Worm (Caenorhabditis elegans): ENCODE results near the gene nhr-47.

DNA sequence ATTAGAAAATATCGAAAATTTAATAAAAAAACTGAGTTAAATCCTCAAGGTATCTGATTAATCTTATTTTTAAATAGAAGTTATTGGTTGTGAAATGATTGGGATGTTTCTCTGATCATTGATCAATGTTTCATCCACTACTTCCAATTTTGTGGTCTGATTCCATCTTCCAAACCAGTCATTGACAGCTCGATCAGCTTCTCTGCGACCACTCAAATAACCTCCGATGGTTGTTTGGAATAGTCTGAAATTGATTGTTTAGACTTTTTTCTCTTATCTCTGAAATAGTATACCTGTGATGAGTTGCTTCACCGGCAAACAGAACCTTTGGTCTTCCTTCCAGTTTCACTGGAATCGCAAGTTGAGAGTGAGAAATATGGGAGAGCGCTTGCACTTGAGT is 4.9 kb downstream of the nhr-47 start:
- TF ChIP-seq ceh-13 (GFP tag; optimal IDR thresholded peaks at IDR 0.05) (no peak), flt-1 (GFP tag; IDR thresholded peaks at IDR 0.05) (no peak), tbx-37 (GFP tag; conservative IDR thresholded peaks at IDR 0.05) (no peak), ceh-36 (tag; optimal IDR thresholded peaks at IDR 0.05) (no peak), pes-1 (GFP tag; IDR thresholded peaks at IDR 0.05) (no peak), sea-1 (GFP tag; conservative IDR thresholded peaks at IDR 0.05) (no peak)
